Worm (Caenorhabditis elegans) whole organism, L4 larva: ENCODE measurements around the gene ctsa-4.1.

ENCODE experiments used
- F10B5.3 ChIP-seq: sonication (generic microtip); optimal IDR thresholded peaks from 2 replicates; lab custom pipeline; 2016; ENCODE audit warnings: mild to moderate bottlenecking, missing genetic modification characterization, missing compliant biosample characterization
- F26F4.8 ChIP-seq: fragments of 200-800 bp; sonication (Bioruptor generic); conservative IDR thresholded peaks from 2 replicates; pipeline ENCODE4 v1.3.6; 2022; ENCODE audit warnings: missing genetic modification characterization, missing compliant biosample characterization
- F37D6.2 ChIP-seq: sonication (generic microtip); optimal IDR thresholded peaks from 2 replicates; lab custom pipeline; 2016; ENCODE audit warnings: mild to moderate bottlenecking, missing genetic modification characterization, missing compliant biosample characterization
- F44E2.7 ChIP-seq: fragments of 200-800 bp; sonication (Bioruptor generic); IDR thresholded peaks from 2 replicates; pipeline ENCODE4 v2.1.2; 2022; ENCODE audit warnings: missing genetic modification characterization, missing compliant biosample characterization
- F49E8.2 ChIP-seq: sonication (generic microtip); optimal IDR thresholded peaks from 2 replicates; lab custom pipeline; 2016; ENCODE audit warnings: missing compliant biosample characterization, mild to moderate bottlenecking, missing genetic modification characterization, borderline replicate concordance
- T26A8.4 ChIP-seq: fragments of 200-800 bp; sonication (Bioruptor generic); IDR thresholded peaks from 2 replicates; pipeline ENCODE4 v1.3.6; 2022; ENCODE audit warnings: missing genetic modification characterization, missing compliant biosample characterization
- Y48G9A.11 ChIP-seq: fragments of 200-800 bp; sonication (Bioruptor generic); IDR thresholded peaks from 2 replicates; pipeline ENCODE4 v1.3.6; 2022; ENCODE audit warnings: missing genetic modification reagents, missing genetic modification characterization, missing compliant biosample characterization
- ZK337.2 ChIP-seq: fragments of 200-800 bp; sonication (Bioruptor generic); IDR thresholded peaks from 2 replicates; pipeline ENCODE4 v1.3.6; 2022; ENCODE audit warnings: missing genetic modification reagents, missing genetic modification characterization, missing compliant biosample characterization
- aha-1 ChIP-seq: fragments of 150-350 bp; peaks from one replicate; lab custom pipeline; 2014; ENCODE audit warnings: missing biosample characterization, missing genetic modification characterization
- arid-1 ChIP-seq: fragments of 200-800 bp; sonication (Bioruptor generic); conservative IDR thresholded peaks from 2 replicates; pipeline ENCODE4 v1.3.6; 2022; ENCODE audit warnings: missing genetic modification reagents, missing genetic modification characterization, missing compliant biosample characterization
- attf-4 ChIP-seq: sonication (generic microtip); optimal IDR thresholded peaks from 3 replicates; lab custom pipeline; 2017; ENCODE audit warnings: missing biosample characterization, missing genetic modification characterization
- ceh-28 ChIP-seq: fragments of 150-350 bp; optimal IDR thresholded peaks from 2 replicates; lab custom pipeline; 2014; ENCODE audit warnings: missing biosample characterization, missing genetic modification reagents, missing genetic modification characterization
- ceh-44 ChIP-seq: fragments of 200-800 bp; sonication (Bioruptor generic); IDR thresholded peaks from 2 replicates; pipeline ENCODE4 v1.3.6; 2022; ENCODE audit warnings: missing genetic modification reagents, missing genetic modification characterization, missing compliant biosample characterization
- ceh-62 ChIP-seq: sonication (generic microtip); optimal IDR thresholded peaks from 2 replicates; lab custom pipeline; 2017; ENCODE audit warnings: missing biosample characterization, missing genetic modification characterization
- cey-2 ChIP-seq: sonication (generic microtip); optimal IDR thresholded peaks from 3 replicates; lab custom pipeline; 2017; ENCODE audit warnings: missing genetic modification characterization, mild to moderate bottlenecking, missing compliant biosample characterization, antibody characterized with exemption, borderline replicate concordance; ENCODE audit not compliant: insufficient read depth
- dpl-1 ChIP-seq: fragments of 150-350 bp; optimal IDR thresholded peaks from 2 replicates; lab custom pipeline; 2014; ENCODE audit warnings: missing biosample characterization, missing genetic modification reagents, missing genetic modification characterization
- duxl-1 ChIP-seq: sonication (generic microtip); optimal IDR thresholded peaks from 2 replicates; lab custom pipeline; 2016; ENCODE audit warnings: mild to moderate bottlenecking, missing genetic modification characterization, moderate library complexity, missing compliant biosample characterization; ENCODE audit not compliant: poor library complexity
- dve-1 ChIP-seq: sonication (generic microtip); optimal IDR thresholded peaks from 2 replicates; lab custom pipeline; 2017; ENCODE audit warnings: antibody characterized with exemption, mild to moderate bottlenecking, missing genetic modification characterization, missing compliant biosample characterization; ENCODE audit not compliant: insufficient read depth
- egl-43 ChIP-seq: fragments of 200-800 bp; sonication (Bioruptor generic); IDR thresholded peaks from 2 replicates; pipeline ENCODE4 v1.3.6; 2022; ENCODE audit warnings: missing genetic modification reagents, missing genetic modification characterization, missing compliant biosample characterization
- hif-1 ChIP-seq, 2 experiments: sonication (generic microtip); optimal IDR thresholded peaks; 2 replicates each; lab custom pipeline; 2016 to 2017; ENCODE audit warnings: missing compliant biosample characterization in 2 of 2, missing genetic modification characterization in 2 of 2, missing genetic modification reagents in 2 of 2, missing genotype in 2 of 2, mild to moderate bottlenecking in 1 of 2
- hmg-1.1 ChIP-seq: fragments of 200-800 bp; sonication (Bioruptor generic); IDR thresholded peaks from 2 replicates; pipeline ENCODE4 v1.3.6; 2022; ENCODE audit warnings: missing genetic modification reagents, missing genetic modification characterization, missing compliant biosample characterization
- jun-1 ChIP-seq: fragments of 150-350 bp; optimal IDR thresholded peaks from 2 replicates; lab custom pipeline; 2014; ENCODE audit warnings: missing biosample characterization, missing genetic modification reagents, missing genetic modification characterization
- lim-7 ChIP-seq: fragments of 200-800 bp; sonication (Bioruptor generic); IDR thresholded peaks from 2 replicates; pipeline ENCODE4 v1.3.6; 2022; ENCODE audit warnings: missing genetic modification characterization, missing compliant biosample characterization
- lin-1 ChIP-seq: fragments of 200-800 bp; sonication (Bioruptor generic); IDR thresholded peaks from 2 replicates; pipeline ENCODE4 v1.3.6; 2022; ENCODE audit warnings: missing genetic modification reagents, missing genetic modification characterization, missing compliant biosample characterization
- lin-15B ChIP-seq: fragments of 150-350 bp; sonication (generic microtip); optimal IDR thresholded peaks from 3 replicates; lab custom pipeline; 2014; ENCODE audit warnings: missing biosample characterization, missing genetic modification characterization
- lin-38 ChIP-seq: fragments of 200-800 bp; sonication (Bioruptor generic); IDR thresholded peaks from 2 replicates; pipeline ENCODE4 v1.3.6; 2022; ENCODE audit warnings: missing genetic modification reagents, missing genetic modification characterization, missing compliant biosample characterization
- lin-39 ChIP-seq: fragments of 150-350 bp; optimal IDR thresholded peaks from 2 replicates; lab custom pipeline; 2014; ENCODE audit warnings: missing biosample characterization, missing genetic modification reagents, missing genetic modification characterization
- lir-3 ChIP-seq: sonication (generic microtip); optimal IDR thresholded peaks from 2 replicates; lab custom pipeline; 2016; ENCODE audit warnings: mild to moderate bottlenecking, missing genetic modification characterization, missing compliant biosample characterization
- lsy-2 ChIP-seq, 2 experiments: fragments of 150-350 bp in 1 of 2; sonication (generic microtip) in 1 of 2; optimal IDR thresholded peaks; 2 replicates each; lab custom pipeline; 2014 to 2017; ENCODE audit warnings: missing biosample characterization in 2 of 2, missing genetic modification characterization in 2 of 2
- madf-5 ChIP-seq, 2 experiments: fragments of 200-800 bp; sonication (Bioruptor generic); IDR thresholded peaks; 2 replicates each; pipeline ENCODE4 v1.3.6; 2022; ENCODE audit warnings: missing compliant biosample characterization in 2 of 2, missing genetic modification characterization in 2 of 2
- madf-9 ChIP-seq: fragments of 200-800 bp; sonication (Bioruptor generic); conservative IDR thresholded peaks from 2 replicates; pipeline ENCODE4 v1.3.6; 2022; ENCODE audit warnings: missing genetic modification reagents, missing genetic modification characterization, missing compliant biosample characterization
- mdl-1 ChIP-seq, 2 experiments: fragments of 150-350 bp in 1 of 2; sonication (generic microtip) in 1 of 2; optimal IDR thresholded peaks; 2 replicates each; lab custom pipeline; 2014 to 2017; ENCODE audit warnings: missing biosample characterization in 2 of 2, missing genetic modification characterization in 2 of 2
- mep-1 ChIP-seq: fragments of 150-350 bp; sonication (generic microtip); optimal IDR thresholded peaks from 3 replicates; lab custom pipeline; 2014; ENCODE audit warnings: missing biosample characterization, missing genetic modification characterization
- mes-2 ChIP-seq: sonication (generic microtip); optimal IDR thresholded peaks from 2 replicates; lab custom pipeline; 2016; ENCODE audit warnings: missing genotype, mild to moderate bottlenecking, missing genetic modification characterization, missing compliant biosample characterization; ENCODE audit not compliant: poor library complexity, severe bottlenecking
- mxl-3 ChIP-seq: fragments of 200-800 bp; sonication (Bioruptor generic); optimal IDR thresholded peaks from 2 replicates; lab custom pipeline; 2018; ENCODE audit warnings: mild to moderate bottlenecking, missing genetic modification characterization, missing compliant biosample characterization
- nhr-11 ChIP-seq: fragments of 150-350 bp; optimal IDR thresholded peaks from 2 replicates; lab custom pipeline; 2014; ENCODE audit warnings: missing biosample characterization, missing genetic modification characterization
- nhr-25 ChIP-seq: sonication (generic microtip); optimal IDR thresholded peaks from 2 replicates; lab custom pipeline; 2017; ENCODE audit warnings: missing genetic modification characterization, mild to moderate bottlenecking, missing compliant biosample characterization, antibody characterized with exemption, moderate library complexity, borderline replicate concordance; ENCODE audit not compliant: insufficient read depth
- nhr-28 ChIP-seq: fragments of 150-350 bp; optimal IDR thresholded peaks from 2 replicates; lab custom pipeline; 2014; ENCODE audit warnings: missing biosample characterization, missing genetic modification characterization
- nhr-41 ChIP-seq: fragments of 200-800 bp; sonication (Bioruptor generic); IDR thresholded peaks from 2 replicates; pipeline ENCODE4 v1.3.6; 2022; ENCODE audit warnings: missing genetic modification reagents, missing genetic modification characterization, missing compliant biosample characterization
- nhr-42 ChIP-seq: fragments of 200-800 bp; sonication (Bioruptor generic); IDR thresholded peaks from 2 replicates; pipeline ENCODE4 v1.3.6; 2022; ENCODE audit warnings: missing genetic modification characterization, missing compliant biosample characterization
- nhr-76 ChIP-seq: fragments of 150-350 bp; optimal IDR thresholded peaks from 2 replicates; lab custom pipeline; 2014; ENCODE audit warnings: missing biosample characterization, missing genetic modification characterization
- php-3 ChIP-seq: fragments of 200-800 bp; sonication (Bioruptor generic); IDR thresholded peaks from 2 replicates; pipeline ENCODE4 v1.3.6; 2022; ENCODE audit warnings: missing genetic modification reagents, missing genetic modification characterization, missing compliant biosample characterization
- rbr-2 ChIP-seq: sonication (generic microtip); optimal IDR thresholded peaks from 2 replicates; lab custom pipeline; 2016; ENCODE audit warnings: missing genotype, missing genetic modification characterization, missing compliant biosample characterization
- snpc-4 ChIP-seq: fragments of 150-350 bp; optimal IDR thresholded peaks from 2 replicates; lab custom pipeline; 2014; ENCODE audit warnings: missing biosample characterization, missing genetic modification characterization
- spr-1 ChIP-seq: sonication (generic microtip); optimal IDR thresholded peaks from 2 replicates; lab custom pipeline; 2016; ENCODE audit warnings: mild to moderate bottlenecking, missing genetic modification characterization, missing compliant biosample characterization
- tag-97 ChIP-seq: fragments of 200-800 bp; sonication (Bioruptor generic); IDR thresholded peaks from 2 replicates; pipeline ENCODE4 v1.3.6; 2022; ENCODE audit warnings: missing genetic modification characterization, missing compliant biosample characterization
- tra-1 ChIP-seq: fragments of 200-800 bp; sonication (Bioruptor generic); IDR thresholded peaks from 2 replicates; pipeline ENCODE4 v1.3.6; 2022; ENCODE audit warnings: missing genetic modification reagents, missing genetic modification characterization, missing compliant biosample characterization
- vab-7 ChIP-seq: fragments of 200-800 bp; sonication (Bioruptor generic); IDR thresholded peaks from 2 replicates; pipeline ENCODE4 v1.3.6; 2022; ENCODE audit warnings: missing genetic modification reagents, missing genetic modification characterization, missing compliant biosample characterization

ctsa-4.1 gene

DNA sequence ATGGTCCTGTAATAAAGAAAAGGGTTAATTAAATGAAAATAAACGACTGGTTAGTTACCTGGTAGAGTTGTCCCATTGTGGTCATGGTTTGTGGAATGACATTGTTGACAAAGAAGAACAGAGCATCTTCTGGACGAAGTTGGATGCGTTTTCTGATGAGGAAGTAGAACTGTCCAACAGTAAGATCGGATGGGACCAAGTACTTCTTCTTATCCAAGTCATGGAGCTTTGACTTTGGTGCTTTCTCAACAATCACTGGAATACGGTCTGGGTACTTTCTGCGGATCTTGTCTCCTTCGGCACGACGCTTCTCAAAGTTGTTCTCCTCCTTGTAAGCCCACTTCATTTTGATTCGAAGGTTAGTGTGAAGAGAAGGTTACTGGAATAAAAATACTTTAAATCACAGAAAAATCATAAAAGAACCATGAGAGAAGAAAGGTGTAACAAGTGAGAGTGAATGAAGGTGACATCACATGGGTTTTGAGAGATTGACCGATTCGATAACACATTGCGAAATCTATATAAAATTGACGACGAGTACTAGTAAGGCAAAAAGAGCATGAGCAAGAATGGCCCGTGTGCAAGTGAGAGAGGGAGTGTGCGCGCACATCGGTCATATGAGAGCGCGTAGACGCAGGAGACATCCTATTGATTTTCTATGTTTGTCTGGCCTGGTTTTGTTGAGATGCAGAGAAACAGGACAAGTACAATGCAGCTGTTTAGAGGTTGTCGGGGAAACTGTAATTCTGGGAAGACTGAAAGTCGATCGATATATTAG is 19.3 kb upstream of the ctsa-4.1 start, which contains the start of gene lgg-1 (continued):
- TF ChIP-seq snpc-4 (no peak), lin-15B (tag; lab: Kevin White, UChicago) (no peak), egl-43 (GFP tag; lab: Robert Waterston, UW) (peak; percentile 75), nhr-42 (no peak), dpl-1 (GFP tag; lab: Kevin White, UChicago) (peak; percentile 23), F10B5.3 (no peak), arid-1 (GFP tag; lab: Robert Waterston, UW) (peak; percentile 7; the same call in 1 of the 2 replicates), spr-1 (tag; lab: Kevin White, UChicago) (peak; percentile 39), lim-7 (GFP tag; lab: Robert Waterston, UW) (0 out of 2 replicates have a peak, but pooled peaks have one; percentile 39), dve-1 (tag; lab: Kevin White, UChicago) (peak; percentile 45), vab-7 (GFP tag; lab: Robert Waterston, UW) (peak; percentile 26; the same call in 1 of the 2 replicates), mes-2 (peak; percentile 41), mdl-1 (tag; optimal IDR thresholded peaks at IDR 0.05; lab: Kevin White, UChicago) (peak; percentile 50 to 61), F49E8.2 (tag; lab: Kevin White, UChicago) (no peak), aha-1 (tag; lab: Kevin White, UChicago) (peak; percentile 96), ceh-44 (GFP tag; lab: Robert Waterston, UW) (0 out of 2 replicates have a peak, but pooled peaks have one; percentile 21), ceh-28 (peak; percentile 82), tra-1 (GFP tag; lab: Robert Waterston, UW) (no peak; the same call in 1 of the 2 replicates), lin-38 (GFP tag; lab: Robert Waterston, UW) (peak; percentile 39), lin-1 (GFP tag; lab: Robert Waterston, UW) (0 out of 2 replicates have a peak, but pooled peaks have one; percentile 8), jun-1 (tag; lab: Kevin White, UChicago) (no peak), hmg-1.1 (peak; percentile 59; the same call in 1 of the 2 replicates), madf-9 (GFP tag; lab: Robert Waterston, UW) (peak; percentile 2; the same call in 1 of the 2 replicates), nhr-76 (tag; lab: Kevin White, UChicago) (no peak), hif-1 (tag; optimal IDR thresholded peaks at IDR 0.05; lab: Kevin White, UChicago) (peak in 1 of 2 experiments; percentile 20), F44E2.7 (GFP tag; lab: Robert Waterston, UW) (no peak), lin-39 (tag; lab: Kevin White, UChicago) (no peak), T26A8.4 (GFP tag; lab: Robert Waterston, UW) (peak; percentile 53; the same call in 1 of the 2 replicates), nhr-41 (no peak), mep-1 (peak; percentile 50), cey-2 (no peak), F37D6.2 (tag; lab: Kevin White, UChicago) (peak; percentile 36), nhr-25 (tag; lab: Kevin White, UChicago) (no peak), Y48G9A.11 (GFP tag; lab: Robert Waterston, UW) (no peak), ceh-62 (tag; lab: Kevin White, UChicago) (no peak), nhr-28 (peak; percentile 31), tag-97 (GFP tag; lab: Robert Waterston, UW) (no peak)

DNA sequence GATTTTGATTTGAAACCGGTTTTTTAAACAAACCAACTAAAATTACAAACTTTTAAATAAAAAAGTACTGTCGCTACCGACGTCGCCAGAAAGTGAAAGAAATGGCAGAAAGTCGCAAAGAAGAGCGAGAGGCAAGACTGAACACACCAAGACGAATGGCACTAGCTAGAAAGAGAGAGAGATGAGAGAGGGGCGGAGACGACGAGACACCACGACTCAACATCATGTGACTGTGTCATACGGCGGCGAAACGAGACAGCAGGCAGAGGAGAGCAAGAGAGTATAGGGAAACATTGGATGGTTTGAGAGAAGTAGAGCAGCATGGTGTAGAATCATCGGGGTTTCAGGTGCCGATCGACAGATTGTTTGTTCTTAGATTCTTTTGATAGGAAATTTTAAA is 18.4 kb upstream of the ctsa-4.1 start:
- peak; percentile 45 for TF ChIP-seq cey-2
- peak; percentile 97 for TF ChIP-seq mxl-3
- TF ChIP-seq spr-1 (tag; lab: Kevin White, UChicago), result peak; percentile 58
- TF ChIP-seq madf-5 (GFP tag; IDR thresholded peaks at IDR 0.05; lab: Robert Waterston, UW), result 0 out of 4 replicates have a peak, but pooled peaks of 1 of the 2 experiments have one; percentile 23
- TF ChIP-seq php-3 (GFP tag; lab: Robert Waterston, UW), result 0 out of 2 replicates have a peak, but pooled peaks have one; percentile 30
- TF ChIP-seq duxl-1 (tag; lab: Kevin White, UChicago), result peak; percentile 77
- TF ChIP-seq ZK337.2 (GFP tag; lab: Robert Waterston, UW), result no peak
- no peak for TF ChIP-seq lir-3 (tag; lab: Kevin White, UChicago)
- peak; percentile 88 for TF ChIP-seq rbr-2 (tag; lab: Kevin White, UChicago)
- TF ChIP-seq mep-1, result peak; percentile 89
- TF ChIP-seq attf-4 (tag; lab: Kevin White, UChicago), result peak; percentile 32
- peak; percentile 65; the same call in 1 of the 2 replicates for TF ChIP-seq lin-1 (GFP tag; lab: Robert Waterston, UW)
- peak; percentile 54 for TF ChIP-seq F37D6.2 (tag; lab: Kevin White, UChicago)
- peak; percentile 90 for TF ChIP-seq nhr-11 (tag; lab: Kevin White, UChicago)
- no peak for TF ChIP-seq F26F4.8 (GFP tag; lab: Robert Waterston, UW)
- TF ChIP-seq lsy-2 (tag; optimal IDR thresholded peaks at IDR 0.05; lab: Kevin White, UChicago), result peak; percentile 56 to 92
